Worm (Caenorhabditis elegans) whole organism, L4/young adult: ENCODE measurements around the gene flp-18.
A peak's percentile ranks its signal among the peaks of the same experiment; 100 is the strongest.

Experiments
- W03F9.2 ChIP-seq: fragments of 150-350 bp; optimal IDR thresholded peaks from 2 replicates; lab custom pipeline; 2014; ENCODE audit warnings: missing biosample characterization, missing genetic modification characterization
- dao-5 ChIP-seq: sonication (generic microtip); optimal IDR thresholded peaks from 2 replicates; lab custom pipeline; 2016; ENCODE audit warnings: missing genotype, missing genetic modification characterization, moderate library complexity, missing compliant biosample characterization
- him-1 ChIP-seq: sonication (generic microtip); optimal IDR thresholded peaks from 2 replicates; lab custom pipeline; 2016; ENCODE audit warnings: missing genotype, missing genetic modification reagents, missing genetic modification characterization, missing compliant biosample characterization

Gene flp-18

ce11 chrX:3035972-3036379 is 17.6 kb upstream of the flp-18 start:
- peak; percentile 95 for TF ChIP-seq dao-5 (tag; lab: Kevin White, UChicago)
- TF ChIP-seq him-1 (tag; lab: Kevin White, UChicago) = peak; percentile 98
- peak; percentile 81 for TF ChIP-seq W03F9.2 (tag; lab: Kevin White, UChicago)

- TF ChIP-seq W03F9.2 (tag; lab: Kevin White, UChicago) (no peak), dao-5 (tag; lab: Kevin White, UChicago) (no peak), him-1 (tag; lab: Kevin White, UChicago) (no peak)
Observed at ce11 chrX:3034203-3034602, 15.8 kb upstream of the flp-18 start, which contains the start of gene M02F4.2. Gene M02F4.2, minus strand, starts transcription at chrX:3034303.

- TF ChIP-seq dao-5 (tag; lab: Kevin White, UChicago) (no peak), him-1 (tag; lab: Kevin White, UChicago) (no peak), W03F9.2 (tag; lab: Kevin White, UChicago) (no peak)
Observed at ce11 chrX:3033492-3033891, 15.1 kb upstream of the flp-18 start.

DNA sequence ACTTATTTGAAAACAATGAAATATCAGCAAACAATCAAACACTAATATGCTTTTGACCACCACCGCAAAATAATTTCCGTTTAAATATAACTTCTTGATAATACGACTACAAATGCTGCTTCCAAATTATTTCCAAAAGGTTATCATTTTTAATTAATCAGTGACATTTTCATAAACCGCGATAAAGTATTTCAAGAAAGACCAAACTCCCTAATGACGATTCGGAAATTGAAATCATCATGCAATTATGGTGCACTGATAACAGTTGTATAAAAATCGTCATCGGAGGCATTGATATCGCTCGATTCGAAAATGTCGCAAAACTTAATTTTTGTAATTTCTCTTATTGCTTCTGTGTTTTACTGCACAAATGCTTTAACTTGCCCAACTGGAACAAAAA is 13.1 kb upstream of the flp-18 start, which contains the start of gene clec-265:
Gene clec-265 (plus strand): TSS at position 300 of the 400 bp plus-strand sequence.
- no peak for TF ChIP-seq W03F9.2 (tag; lab: Kevin White, UChicago)
- no peak for TF ChIP-seq dao-5 (tag; lab: Kevin White, UChicago)
- TF ChIP-seq him-1 (tag; lab: Kevin White, UChicago) = no peak

ce11 chrX:3029030-3029429 is 10.7 kb upstream of the flp-18 start, which contains the start of gene M02F4.1:
Gene M02F4.1, minus strand, starts transcription at chrX:3029130.
- TF ChIP-seq W03F9.2 (tag; lab: Kevin White, UChicago) (no peak), dao-5 (tag; lab: Kevin White, UChicago) (no peak), him-1 (tag; lab: Kevin White, UChicago) (no peak)

DNA sequence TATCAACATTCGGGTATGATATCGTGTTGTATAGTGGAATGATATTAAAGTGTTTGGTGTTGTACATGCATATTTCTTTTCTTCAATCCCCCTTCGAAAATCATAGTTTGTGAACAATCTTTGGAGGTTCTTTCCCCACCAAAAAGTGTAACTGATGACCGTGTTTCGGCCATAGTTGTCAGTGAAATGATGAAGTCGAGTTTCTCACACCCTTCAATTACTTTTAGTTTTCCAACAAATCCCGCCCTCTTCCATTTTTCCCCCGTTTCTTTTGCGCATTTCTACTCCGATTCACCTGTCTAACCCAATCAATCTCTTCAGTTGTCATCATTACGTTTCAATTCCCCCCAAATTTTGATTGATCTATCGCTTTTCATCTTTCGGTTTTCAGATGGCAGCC is 6.8 kb upstream of the flp-18 start:
- TF ChIP-seq him-1 (tag; lab: Kevin White, UChicago) (no peak), W03F9.2 (tag; lab: Kevin White, UChicago) (no peak), dao-5 (tag; lab: Kevin White, UChicago) (no peak)

- TF ChIP-seq dao-5 (tag; lab: Kevin White, UChicago) (no peak), him-1 (tag; lab: Kevin White, UChicago) (no peak), W03F9.2 (tag; lab: Kevin White, UChicago) (no peak)
Observed at ce11 chrX:3024637-3025113, 6.3 kb upstream of the flp-18 start, which contains the start of gene aqp-7. Gene aqp-7, plus strand, starts transcription at chrX:3025063.

- no peak for TF ChIP-seq dao-5 (tag; lab: Kevin White, UChicago)
- TF ChIP-seq him-1 (tag; lab: Kevin White, UChicago) = no peak
- no peak for TF ChIP-seq W03F9.2 (tag; lab: Kevin White, UChicago)
Observed at ce11 chrX:3023552-3024183, 5.3 kb upstream of the flp-18 start.

- TF ChIP-seq him-1 (tag; lab: Kevin White, UChicago) (no peak), W03F9.2 (tag; lab: Kevin White, UChicago) (no peak), dao-5 (tag; lab: Kevin White, UChicago) (no peak)
Observed at ce11 chrX:3022330-3023088, 4.2 kb upstream of the flp-18 start.

DNA sequence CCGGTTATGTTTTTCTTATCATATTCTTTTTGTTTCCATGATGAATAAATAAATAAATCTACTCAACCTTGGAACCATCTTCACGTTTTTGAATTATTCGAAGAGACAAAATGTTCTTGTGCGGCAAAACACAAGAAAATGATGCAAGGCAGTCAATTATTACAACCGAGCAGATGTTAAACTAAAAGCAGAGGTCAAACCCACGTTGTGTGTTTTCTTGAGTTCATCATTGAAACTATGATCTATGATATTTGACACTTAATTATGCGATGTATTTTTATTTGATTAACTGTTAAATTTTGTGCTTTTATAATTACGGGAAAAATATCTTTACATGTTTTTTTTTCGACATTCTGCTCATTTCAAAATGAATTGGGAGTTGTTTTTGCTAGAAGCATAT is 3.1 kb upstream of the flp-18 start:
- TF ChIP-seq him-1 (tag; lab: Kevin White, UChicago) = no peak
- no peak for TF ChIP-seq dao-5 (tag; lab: Kevin White, UChicago)
- TF ChIP-seq W03F9.2 (tag; lab: Kevin White, UChicago) = no peak

- TF ChIP-seq dao-5 (tag; lab: Kevin White, UChicago) = no peak
- no peak for TF ChIP-seq him-1 (tag; lab: Kevin White, UChicago)
- no peak for TF ChIP-seq W03F9.2 (tag; lab: Kevin White, UChicago)
Observed at ce11 chrX:3019996-3020395, 1.6 kb upstream of the flp-18 start.

- TF ChIP-seq him-1 (tag; lab: Kevin White, UChicago) (no peak), dao-5 (tag; lab: Kevin White, UChicago) (no peak), W03F9.2 (tag; lab: Kevin White, UChicago) (no peak)
Observed at ce11 chrX:3009190-3009589, 9.2 kb downstream of the flp-18 start, which contains the start of gene Y48D7A.1. Gene Y48D7A.1, plus strand, starts transcription at chrX:3009490.

- TF ChIP-seq dao-5 (tag; lab: Kevin White, UChicago) = no peak
- no peak for TF ChIP-seq W03F9.2 (tag; lab: Kevin White, UChicago)
- no peak for TF ChIP-seq him-1 (tag; lab: Kevin White, UChicago)
Observed at ce11 chrX:3003703-3004102, 14.7 kb downstream of the flp-18 start, which contains the start of gene Y41G9A.6. Gene Y41G9A.6, minus strand, starts transcription at chrX:3003803.
